Worm (Caenorhabditis elegans) whole organism, midembryonic: ENCODE data around the gene dpff-1.

Source experiments
- T22C8.4 ChIP-seq: fragments of 200-800 bp; sonication (Bioruptor generic); IDR thresholded peaks from 2 replicates; pipeline ENCODE4 v1.3.6; 2022; ENCODE audit warnings: missing genetic modification characterization, missing compliant biosample characterization
- cog-1 ChIP-seq: sonication (generic microtip); optimal IDR thresholded peaks from 2 replicates; lab custom pipeline; 2016; ENCODE audit warnings: missing genetic modification characterization, missing compliant biosample characterization
- flt-1 ChIP-seq: fragments of 200-800 bp; sonication (Bioruptor generic); IDR thresholded peaks from 2 replicates; pipeline ENCODE4 v1.3.6; 2022; ENCODE audit warnings: missing genetic modification characterization, missing compliant biosample characterization
- klf-2 ChIP-seq: fragments of 200-800 bp; sonication (Bioruptor generic); conservative IDR thresholded peaks from 2 replicates; pipeline ENCODE4 v1.3.6; 2022; ENCODE audit warnings: missing genetic modification reagents, missing genetic modification characterization, missing compliant biosample characterization

DNA sequence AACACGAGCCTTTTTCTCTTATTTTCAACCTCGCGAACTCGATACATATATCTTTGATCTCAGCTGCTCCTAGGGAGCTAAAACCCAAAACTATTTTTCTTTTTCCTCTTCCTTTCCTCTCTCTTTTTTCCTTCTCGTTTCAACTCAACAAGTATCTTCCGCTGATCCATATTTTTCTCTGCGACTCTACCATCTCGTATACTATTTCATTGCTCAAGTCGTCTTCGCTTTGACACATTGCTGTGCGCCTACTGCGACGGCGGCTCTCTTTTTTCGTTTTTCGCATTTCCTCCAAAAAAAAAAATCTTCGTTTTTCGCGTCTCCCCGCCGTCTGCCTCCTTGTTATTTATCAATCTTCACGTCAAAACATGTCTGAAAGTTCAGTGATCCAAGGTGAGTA is 43.7 kb upstream of the dpff-1 start:
- TF ChIP-seq klf-2 (GFP tag; lab: Robert Waterston, UW): no peak
- TF ChIP-seq cog-1 (tag; lab: Kevin White, UChicago): no peak
- no peak for TF ChIP-seq flt-1 (GFP tag; lab: Robert Waterston, UW)
- no peak for TF ChIP-seq T22C8.4 (GFP tag; lab: Robert Waterston, UW)
